Fruit fly (Drosophila melanogaster) whole organism, adult: ENCODE data around the gene Ddx56.

Experiments used
- CG11617 ChIP-seq: fragments of 200-800 bp; sonication (Bioruptor generic); optimal IDR thresholded peaks from 2 replicates; lab custom pipeline; 2017; ENCODE audit warnings: mild to moderate bottlenecking, missing biosample characterization, missing genetic modification reagents, missing genetic modification characterization
- CG12768 ChIP-seq: fragments of 200-800 bp; sonication (Bioruptor generic); optimal IDR thresholded peaks from 2 replicates; lab custom pipeline; 2017; ENCODE audit warnings: missing biosample characterization, missing genetic modification characterization, mild to moderate bottlenecking, moderate library complexity, missing genetic modification reagents
- CG14711 ChIP-seq: fragments of 200-800 bp; sonication (Bioruptor generic); optimal IDR thresholded peaks from 2 replicates; lab custom pipeline; 2018; ENCODE audit warnings: missing biosample characterization, mild to moderate bottlenecking, missing genetic modification characterization, moderate library complexity
- CG1620 ChIP-seq: fragments of 200-800 bp; sonication (Bioruptor generic); optimal IDR thresholded peaks from 2 replicates; lab custom pipeline; 2016; ENCODE audit warnings: missing biosample characterization, missing genetic modification characterization
- CG33017 ChIP-seq: fragments of 200-800 bp; sonication (Bioruptor generic); optimal IDR thresholded peaks from 2 replicates; lab custom pipeline; 2018; ENCODE audit warnings: missing biosample characterization, mild to moderate bottlenecking, missing genetic modification characterization, moderate library complexity
- CG5204 ChIP-seq: fragments of 200-800 bp; sonication (Bioruptor generic); optimal IDR thresholded peaks from 2 replicates; lab custom pipeline; 2016; ENCODE audit warnings: missing biosample characterization, missing genetic modification characterization
- CG7045 ChIP-seq: fragments of 200-800 bp; sonication (Bioruptor generic); optimal IDR thresholded peaks from 2 replicates; lab custom pipeline; 2017; ENCODE audit warnings: missing biosample characterization, mild to moderate bottlenecking, missing genetic modification characterization
- CG7101 ChIP-seq: fragments of 200-800 bp; sonication (Bioruptor generic); optimal IDR thresholded peaks from 2 replicates; lab custom pipeline; 2018; ENCODE audit warnings: missing biosample characterization, mild to moderate bottlenecking, missing genetic modification characterization, moderate library complexity
- Clk ChIP-seq: fragments of 200-800 bp; sonication (Bioruptor generic); optimal IDR thresholded peaks from 2 replicates; lab custom pipeline; 2017; ENCODE audit warnings: missing biosample characterization, missing genetic modification characterization
- Crg-1 ChIP-seq: fragments of 200-800 bp; sonication (Bioruptor generic); optimal IDR thresholded peaks from 2 replicates; lab custom pipeline; 2016; ENCODE audit warnings: missing biosample characterization, missing genetic modification characterization
- Hr96 ChIP-seq: fragments of 200-800 bp; sonication (Bioruptor generic); optimal IDR thresholded peaks from 2 replicates; lab custom pipeline; 2016; ENCODE audit warnings: missing biosample characterization, missing genetic modification characterization
- Mnt ChIP-seq: fragments of 200-800 bp; sonication (Bioruptor generic); optimal IDR thresholded peaks from 2 replicates; lab custom pipeline; 2016; ENCODE audit warnings: missing biosample characterization, mild to moderate bottlenecking, missing genetic modification characterization
- bab1 ChIP-seq: fragments of 200-800 bp; sonication (Bioruptor generic); optimal IDR thresholded peaks from 3 replicates; lab custom pipeline; 2019; ENCODE audit warnings: missing biosample characterization, mild to moderate bottlenecking, missing genetic modification characterization, moderate library complexity
- cic ChIP-seq: fragments of 200-800 bp; sonication (Bioruptor generic); optimal IDR thresholded peaks from 2 replicates; lab custom pipeline; 2017; ENCODE audit warnings: missing biosample characterization, mild to moderate bottlenecking, missing genetic modification characterization, moderate library complexity
- cnc ChIP-seq, 2 experiments: fragments of >200 bp; optimal IDR thresholded peaks; 2 replicates each; lab custom pipeline; 2017
- kay ChIP-seq: fragments of 200-800 bp; sonication (Bioruptor generic); peaks from one replicate; lab custom pipeline; 2016; ENCODE audit warnings: missing biosample characterization, missing genetic modification characterization, borderline replicate concordance
- ovo ChIP-seq: fragments of 200-800 bp; sonication (Bioruptor generic); optimal IDR thresholded peaks from 2 replicates; lab custom pipeline; 2016; ENCODE audit warnings: missing biosample characterization, missing genetic modification characterization
- pad ChIP-seq: fragments of 200-800 bp; sonication (Bioruptor generic); optimal IDR thresholded peaks from 3 replicates; lab custom pipeline; 2017; ENCODE audit warnings: missing biosample characterization, missing genetic modification characterization, mild to moderate bottlenecking, moderate library complexity, missing genetic modification reagents
- tj ChIP-seq: fragments of 200-800 bp; sonication (Bioruptor generic); optimal IDR thresholded peaks from 3 replicates; lab custom pipeline; 2017; ENCODE audit warnings: missing biosample characterization, mild to moderate bottlenecking, missing genetic modification characterization, moderate library complexity
- toe ChIP-seq: fragments of 200-800 bp; sonication (Bioruptor generic); optimal IDR thresholded peaks from 2 replicates; lab custom pipeline; 2016; ENCODE audit warnings: missing biosample characterization, missing genetic modification characterization

Ddx56 gene

dm6 chrX:21339476-21339931, 48.2 kb downstream of the Ddx56 start, which contains the start of the genes tty and fliI:
Gene tty (minus strand): TSS chrX:21339676.
Gene fliI (plus strand): TSS chrX:21339741.
- TF ChIP-seq bab1 (GFP tag; lab: Kevin White, UChicago) (peak; percentile 87), kay (GFP tag; lab: Kevin White, UChicago) (no peak), CG12768 (GFP tag; lab: Kevin White, UChicago) (peak; percentile 58), CG11617 (GFP tag; lab: Kevin White, UChicago) (peak; percentile 85), CG7101 (tag; lab: Kevin White, UChicago) (peak; percentile 82), CG1620 (GFP tag; lab: Kevin White, UChicago) (peak; percentile 85), ovo (GFP tag; lab: Kevin White, UChicago) (peak; percentile 87), tj (GFP tag; lab: Kevin White, UChicago) (peak; percentile 77), Mnt (GFP tag; lab: Kevin White, UChicago) (peak; percentile 88), Crg-1 (GFP tag; lab: Kevin White, UChicago) (peak; percentile 70), cic (peak; percentile 58), CG7045 (GFP tag; lab: Kevin White, UChicago) (peak; percentile 60), CG33017 (tag; lab: Kevin White, UChicago) (peak; percentile 49), CG14711 (tag; lab: Kevin White, UChicago) (peak; percentile 96), Clk (peak; percentile 48), pad (GFP tag; lab: Kevin White, UChicago) (peak; percentile 74), cnc (optimal IDR thresholded peaks at IDR 0.05; lab: Kevin White, UChicago) (no peak), Hr96 (GFP tag; lab: Kevin White, UChicago) (peak; percentile 87), CG5204 (GFP tag; lab: Kevin White, UChicago) (peak; percentile 65), toe (GFP tag; lab: Kevin White, UChicago) (peak; percentile 67)

- TF ChIP-seq Hr96 (GFP tag; lab: Kevin White, UChicago) (no peak), ovo (GFP tag; lab: Kevin White, UChicago) (peak; percentile 18)
Measured at dm6 chrX:21338153-21338552, 49.6 kb downstream of the Ddx56 start.

dm6 chrX:21337057-21337456, 50.7 kb downstream of the Ddx56 start:
- TF ChIP-seq CG7101 (tag; lab: Kevin White, UChicago) (no peak), Mnt (GFP tag; lab: Kevin White, UChicago) (no peak), toe (GFP tag; lab: Kevin White, UChicago) (no peak), bab1 (GFP tag; lab: Kevin White, UChicago) (no peak), cic (no peak), CG5204 (GFP tag; lab: Kevin White, UChicago) (no peak), cnc (optimal IDR thresholded peaks at IDR 0.05; lab: Kevin White, UChicago) (no peak), CG33017 (tag; lab: Kevin White, UChicago) (no peak)
